Worm (Caenorhabditis elegans) whole organism, L4 larva: ENCODE measurements around the gene rnst-2.

Experiments
- R02D3.7 ChIP-seq: fragments of 150-350 bp; sonication (generic microtip); optimal IDR thresholded peaks from 3 replicates; lab custom pipeline; 2014; ENCODE audit warnings: missing biosample characterization, missing genetic modification characterization
- aly-2 ChIP-seq: sonication (generic microtip); optimal IDR thresholded peaks from 2 replicates; lab custom pipeline; 2018; ENCODE audit warnings: missing biosample characterization, missing genetic modification characterization
- fkh-10 ChIP-seq: fragments of 150-350 bp; optimal IDR thresholded peaks from 2 replicates; lab custom pipeline; 2014; ENCODE audit warnings: missing biosample characterization, missing genetic modification reagents, missing genetic modification characterization
- hlh-30 ChIP-seq: sonication (generic microtip); optimal IDR thresholded peaks from 2 replicates; lab custom pipeline; 2017; ENCODE audit warnings: antibody characterized with exemption, mild to moderate bottlenecking, missing genetic modification characterization, missing compliant biosample characterization; ENCODE audit not compliant: insufficient read depth
- lin-29 ChIP-seq: fragments of 200-800 bp; sonication (Bioruptor generic); IDR thresholded peaks from 2 replicates; pipeline ENCODE4 v1.3.6; 2022; ENCODE audit warnings: missing genetic modification reagents, missing genetic modification characterization, missing compliant biosample characterization
- nhr-11 ChIP-seq: fragments of 150-350 bp; optimal IDR thresholded peaks from 2 replicates; lab custom pipeline; 2014; ENCODE audit warnings: missing biosample characterization, missing genetic modification characterization
- nhr-6 ChIP-seq: fragments of 150-350 bp; optimal IDR thresholded peaks from 2 replicates; lab custom pipeline; 2014; ENCODE audit warnings: missing biosample characterization, missing genetic modification characterization
- skn-1 ChIP-seq: fragments of 150-350 bp; optimal IDR thresholded peaks from 2 replicates; lab custom pipeline; 2014; ENCODE audit warnings: missing biosample characterization, missing genetic modification characterization
- snpc-4 ChIP-seq: fragments of 150-350 bp; optimal IDR thresholded peaks from 2 replicates; lab custom pipeline; 2014; ENCODE audit warnings: missing biosample characterization, missing genetic modification characterization
- unc-62 ChIP-seq, 3 experiments: fragments of 150-350 bp in 1 of 3; sonication (generic microtip); optimal IDR thresholded peaks in 2 of 3; peaks in 1 of 3; 1 replicate in 1 of 3; 2 replicates in 2 of 3; lab custom pipeline; 2014 to 2017; ENCODE audit warnings: missing biosample characterization in 3 of 3, missing genetic modification characterization in 3 of 3, missing genetic modification reagents in 3 of 3, missing genotype in 1 of 3

DNA sequence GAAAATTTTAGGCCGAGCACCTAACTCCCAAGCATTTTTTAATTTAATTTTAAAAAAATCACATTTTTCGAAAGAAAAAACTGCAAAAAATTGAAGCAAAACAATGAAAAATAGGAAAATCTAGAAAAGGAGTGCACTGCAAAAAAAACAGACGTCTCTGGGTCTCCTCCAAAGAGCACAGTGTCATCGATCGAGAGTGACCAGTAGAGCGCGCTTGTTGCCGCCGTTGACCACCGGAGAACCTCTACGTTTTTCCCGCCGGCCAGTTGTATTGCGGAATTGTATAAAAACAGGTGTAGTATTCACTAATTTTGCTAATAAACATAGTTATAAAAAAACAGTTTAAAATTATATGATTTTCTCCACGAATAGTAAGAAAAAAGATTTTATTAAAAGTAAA is 12.1 kb upstream of the rnst-2 start:
- no peak for TF ChIP-seq snpc-4 (tag; lab: Kevin White, UChicago)
- no peak for TF ChIP-seq R02D3.7 (tag; lab: Kevin White, UChicago)
- TF ChIP-seq unc-62 (GFP tag; optimal IDR thresholded peaks at IDR 0.05 in 1 of 2; lab: Kevin White, UChicago) = no peak
- no peak for TF ChIP-seq unc-62 (tag; optimal IDR thresholded peaks at IDR 0.05; lab: Kevin White, UChicago)
- TF ChIP-seq nhr-6 (tag; lab: Kevin White, UChicago) = no peak
- no peak for TF ChIP-seq hlh-30 (tag; lab: Kevin White, UChicago)
- TF ChIP-seq aly-2 = no peak
- TF ChIP-seq fkh-10 = no peak
- no peak for TF ChIP-seq nhr-11 (tag; lab: Kevin White, UChicago)
- no peak for TF ChIP-seq lin-29 (GFP tag; lab: Robert Waterston, UW)
- TF ChIP-seq skn-1 (tag; lab: Kevin White, UChicago) = no peak
